Fruit fly (Drosophila melanogaster): ENCODE measurements around the gene CG7606.

The CG7606 gene

dm6 chr3R:17596236-17596635 is at the start of gene CG7606:
TSS of gene CG7606 (plus strand) at chr3R:17596536.
- no peak for TF ChIP-seq dl (GFP tag; optimal IDR thresholded peaks at IDR 0.05; ENCODE audit: insufficient read depth in 1 of 2, partially characterized antibody in 2 of 2)
- no peak for TF ChIP-seq Jra (GFP tag; optimal IDR thresholded peaks at IDR 0.05)
- TF ChIP-seq Hr78 (GFP tag; optimal IDR thresholded peaks at IDR 0.05) = no peak
- no peak for TF ChIP-seq N (GFP tag; optimal IDR thresholded peaks at IDR 0.05)
- no peak for TF ChIP-seq ey (GFP tag; optimal IDR thresholded peaks at IDR 0.05)
- TF ChIP-seq tai (GFP tag; optimal IDR thresholded peaks at IDR 0.05) = no peak
- TF ChIP-seq Vsx2 (GFP tag; optimal IDR thresholded peaks at IDR 0.05; ENCODE audit: partially characterized antibody) = no peak
- TF ChIP-seq brk (GFP tag; optimal IDR thresholded peaks at IDR 0.05) = no peak
- TF ChIP-seq dsf (GFP tag; optimal IDR thresholded peaks at IDR 0.05; ENCODE audit: borderline replicate concordance) = no peak
- no peak for TF ChIP-seq HLH106 (tag; optimal IDR thresholded peaks at IDR 0.05)
- no peak for TF ChIP-seq jim (GFP tag; optimal IDR thresholded peaks at IDR 0.05)
- TF ChIP-seq woc (GFP tag; optimal IDR thresholded peaks at IDR 0.05) = no peak
- no peak for TF ChIP-seq sv (GFP tag; optimal IDR thresholded peaks at IDR 0.05)
- TF ChIP-seq Dif (GFP tag; optimal IDR thresholded peaks at IDR 0.05; ENCODE audit: partially characterized antibody) = no peak
- no peak for TF ChIP-seq pan (optimal IDR thresholded peaks at IDR 0.05)
- no peak for TF ChIP-seq CG9705 (GFP tag; optimal IDR thresholded peaks at IDR 0.05)
- no peak for TF ChIP-seq br (GFP tag; optimal IDR thresholded peaks at IDR 0.05)

- TF ChIP-seq h (GFP tag; optimal IDR thresholded peaks at IDR 0.05) (no peak), tai (GFP tag; optimal IDR thresholded peaks at IDR 0.05) (no peak), HLH106 (tag; optimal IDR thresholded peaks at IDR 0.05) (no peak), CrebA (GFP tag; optimal IDR thresholded peaks at IDR 0.05; ENCODE audit: borderline replicate concordance) (no peak), OdsH (GFP tag; optimal IDR thresholded peaks at IDR 0.05) (no peak), fru (GFP tag; optimal IDR thresholded peaks at IDR 0.05) (no peak), Hnf4 (GFP tag; optimal IDR thresholded peaks at IDR 0.05) (no peak), CG32264 (GFP tag; optimal IDR thresholded peaks at IDR 0.05) (no peak), br (GFP tag; optimal IDR thresholded peaks at IDR 0.05) (no peak), sage (GFP tag; optimal IDR thresholded peaks at IDR 0.05) (no peak), sv (GFP tag; optimal IDR thresholded peaks at IDR 0.05) (no peak), Dfd (GFP tag; optimal IDR thresholded peaks at IDR 0.05) (no peak), ey (GFP tag; optimal IDR thresholded peaks at IDR 0.05) (no peak), pan (optimal IDR thresholded peaks at IDR 0.05) (no peak), foxo (GFP tag; optimal IDR thresholded peaks at IDR 0.05) (no peak), usp (GFP tag; optimal IDR thresholded peaks at IDR 0.05) (no peak)
Measured at dm6 chr3R:17549985-17550384, 46.4 kb upstream of the CG7606 start.

- no peak for TF ChIP-seq Dif (GFP tag; optimal IDR thresholded peaks at IDR 0.05; ENCODE audit: partially characterized antibody)
- no peak for TF ChIP-seq Myc (optimal IDR thresholded peaks at IDR 0.05)
- peak; percentile 24 for TF ChIP-seq sv (GFP tag; optimal IDR thresholded peaks at IDR 0.05)
- no peak for TF ChIP-seq Mio (GFP tag; optimal IDR thresholded peaks at IDR 0.05)
- no peak for TF ChIP-seq OdsH (GFP tag; optimal IDR thresholded peaks at IDR 0.05)
Measured at dm6 chr3R:17550827-17551468, 45.4 kb upstream of the CG7606 start.

- peak in 1 of 2 experiments; percentile 6 for TF ChIP-seq dl (GFP tag; optimal IDR thresholded peaks at IDR 0.05; ENCODE audit: insufficient read depth in 1 of 2, partially characterized antibody in 2 of 2)
- no peak for TF ChIP-seq sv (GFP tag; optimal IDR thresholded peaks at IDR 0.05)
- no peak for TF ChIP-seq Dif (GFP tag; optimal IDR thresholded peaks at IDR 0.05; ENCODE audit: partially characterized antibody)
- TF ChIP-seq sage (GFP tag; optimal IDR thresholded peaks at IDR 0.05) = no peak
- no peak for TF ChIP-seq Rel (GFP tag; optimal IDR thresholded peaks at IDR 0.05)
- TF ChIP-seq Rel (tag; optimal IDR thresholded peaks at IDR 0.05) = no peak
- TF ChIP-seq pan (optimal IDR thresholded peaks at IDR 0.05) = no peak
- no peak for TF ChIP-seq fru (GFP tag; optimal IDR thresholded peaks at IDR 0.05)
- no peak for TF ChIP-seq N (GFP tag; optimal IDR thresholded peaks at IDR 0.05)
Measured at dm6 chr3R:17557487-17557886, 38.8 kb upstream of the CG7606 start.

dm6 chr3R:17558630-17559029 is 37.7 kb upstream of the CG7606 start, which contains the start of gene Hmx:
TSS of gene Hmx (plus strand) at chr3R:17558930.
- TF ChIP-seq Sp1 (GFP tag; optimal IDR thresholded peaks at IDR 0.05) = no peak
- TF ChIP-seq Dfd (GFP tag; optimal IDR thresholded peaks at IDR 0.05) = peak; percentile 17
